Fruit fly (Drosophila melanogaster): ENCODE results near the gene Nsf2.

DNA sequence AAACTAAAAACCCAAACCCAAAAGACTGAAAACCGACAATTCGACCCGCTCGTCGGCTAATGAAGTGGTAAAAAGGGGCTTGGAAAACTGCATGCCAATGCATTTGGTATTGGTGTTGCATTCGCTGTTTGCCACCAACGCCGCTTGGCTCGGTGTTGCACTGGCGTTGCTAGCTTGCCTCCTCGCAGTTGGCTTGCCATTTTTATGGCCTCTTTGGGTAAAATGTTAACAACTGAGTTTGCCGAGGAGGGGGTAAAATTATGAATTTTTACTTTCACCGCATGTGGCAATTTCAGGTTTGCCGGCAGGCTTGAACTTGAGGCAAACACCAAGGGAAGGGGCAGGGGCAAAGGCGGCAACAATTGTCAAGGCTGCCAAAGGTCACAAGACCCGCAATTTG is 49.1 kb downstream of the Nsf2 start:
- no peak for TF ChIP-seq sage (GFP tag; optimal IDR thresholded peaks at IDR 0.05)
- TF ChIP-seq Sp1 (GFP tag; optimal IDR thresholded peaks at IDR 0.05) = no peak
- TF ChIP-seq lola (GFP tag; optimal IDR thresholded peaks at IDR 0.05) = no peak

Data from whole organism, wandering third instar larva.